Worm (Caenorhabditis elegans): Measurements from ENCODE around the gene fipr-29.

The fipr-29 gene

ce11 chrIII:3060262-3060661 lies at the start of gene fipr-29:
fipr-29 (minus strand) TSS chrIII:3060362.
- no peak for TF ChIP-seq hnd-1 (tag; optimal IDR thresholded peaks at IDR 0.05)
- TF ChIP-seq ceh-36 (tag; optimal IDR thresholded peaks at IDR 0.05) = no peak
- no peak for TF ChIP-seq ama-1 (optimal IDR thresholded peaks at IDR 0.05)
- TF ChIP-seq pes-1 (GFP tag; IDR thresholded peaks at IDR 0.05) = no peak
- TF ChIP-seq flt-1 (GFP tag; IDR thresholded peaks at IDR 0.05) = no peak
- no peak for TF ChIP-seq tbx-37 (GFP tag; conservative IDR thresholded peaks at IDR 0.05)
- TF ChIP-seq hmg-4 (GFP tag; optimal IDR thresholded peaks at IDR 0.05) = no peak
- no peak for TF ChIP-seq aly-1 (tag; optimal IDR thresholded peaks at IDR 0.05)
- no peak for TF ChIP-seq ets-7 (tag; optimal IDR thresholded peaks at IDR 0.05)
- TF ChIP-seq sea-1 (GFP tag; conservative IDR thresholded peaks at IDR 0.05) = no peak
- TF ChIP-seq F13C5.2 (tag; optimal IDR thresholded peaks at IDR 0.05) = no peak
- TF ChIP-seq tbx-11 (GFP tag; IDR thresholded peaks at IDR 0.05) = no peak
- TF ChIP-seq B0310.2 (tag; optimal IDR thresholded peaks at IDR 0.05) = no peak
- TF ChIP-seq scrt-1 (GFP tag; IDR thresholded peaks at IDR 0.05) = no peak
- TF ChIP-seq tra-4 (tag; optimal IDR thresholded peaks at IDR 0.05) = no peak
- TF ChIP-seq ceh-13 (GFP tag; optimal IDR thresholded peaks at IDR 0.05) = no peak
- no peak for TF ChIP-seq hmbx-1 (tag; optimal IDR thresholded peaks at IDR 0.05)

ce11 chrIII:3109564-3109963 lies 49.4 kb upstream of the fipr-29 start:
- no peak for TF ChIP-seq scrt-1 (GFP tag; IDR thresholded peaks at IDR 0.05)
- no peak for TF ChIP-seq aly-1 (tag; optimal IDR thresholded peaks at IDR 0.05)
- TF ChIP-seq ama-1 (optimal IDR thresholded peaks at IDR 0.05) = no peak
- no peak for TF ChIP-seq pes-1 (GFP tag; IDR thresholded peaks at IDR 0.05)
- no peak for TF ChIP-seq hmg-4 (GFP tag; optimal IDR thresholded peaks at IDR 0.05)
- TF ChIP-seq B0310.2 (tag; optimal IDR thresholded peaks at IDR 0.05) = no peak
- no peak for TF ChIP-seq ceh-36 (tag; optimal IDR thresholded peaks at IDR 0.05)
- TF ChIP-seq ceh-13 (GFP tag; optimal IDR thresholded peaks at IDR 0.05) = no peak
- no peak for TF ChIP-seq ets-7 (tag; optimal IDR thresholded peaks at IDR 0.05)
- TF ChIP-seq hmbx-1 (tag; optimal IDR thresholded peaks at IDR 0.05) = no peak
- TF ChIP-seq flt-1 (GFP tag; IDR thresholded peaks at IDR 0.05) = no peak
- TF ChIP-seq F13C5.2 (tag; optimal IDR thresholded peaks at IDR 0.05) = no peak
- no peak for TF ChIP-seq hnd-1 (tag; optimal IDR thresholded peaks at IDR 0.05)

- no peak for TF ChIP-seq pes-1 (GFP tag; IDR thresholded peaks at IDR 0.05)
- no peak for TF ChIP-seq F13C5.2 (tag; optimal IDR thresholded peaks at IDR 0.05)
- no peak for TF ChIP-seq hmg-4 (GFP tag; optimal IDR thresholded peaks at IDR 0.05)
- no peak for TF ChIP-seq hmbx-1 (tag; optimal IDR thresholded peaks at IDR 0.05)
- TF ChIP-seq tbx-11 (GFP tag; IDR thresholded peaks at IDR 0.05) = no peak
- no peak for TF ChIP-seq aly-1 (tag; optimal IDR thresholded peaks at IDR 0.05)
- TF ChIP-seq hnd-1 (tag; optimal IDR thresholded peaks at IDR 0.05) = no peak
- TF ChIP-seq ceh-36 (tag; optimal IDR thresholded peaks at IDR 0.05) = no peak
- TF ChIP-seq ama-1 (optimal IDR thresholded peaks at IDR 0.05) = no peak
- TF ChIP-seq ets-7 (tag; optimal IDR thresholded peaks at IDR 0.05) = no peak
- no peak for TF ChIP-seq flt-1 (GFP tag; IDR thresholded peaks at IDR 0.05)
- TF ChIP-seq tra-4 (tag; optimal IDR thresholded peaks at IDR 0.05) = no peak
- no peak for TF ChIP-seq sea-1 (GFP tag; conservative IDR thresholded peaks at IDR 0.05)
- TF ChIP-seq B0310.2 (tag; optimal IDR thresholded peaks at IDR 0.05) = no peak
- TF ChIP-seq tbx-37 (GFP tag; conservative IDR thresholded peaks at IDR 0.05) = no peak
Measured at ce11 chrIII:3108804-3109203, 48.6 kb upstream of the fipr-29 start.

ce11 chrIII:3107530-3107929 lies 47.4 kb upstream of the fipr-29 start:
- TF ChIP-seq scrt-1 (GFP tag; IDR thresholded peaks at IDR 0.05) (no peak), tra-4 (tag; optimal IDR thresholded peaks at IDR 0.05) (no peak), hmg-4 (GFP tag; optimal IDR thresholded peaks at IDR 0.05) (no peak), tbx-11 (GFP tag; IDR thresholded peaks at IDR 0.05) (no peak)

ce11 chrIII:3106301-3106700 lies 46.1 kb upstream of the fipr-29 start:
- no peak for TF ChIP-seq ceh-36 (tag; optimal IDR thresholded peaks at IDR 0.05)
- TF ChIP-seq hmg-4 (GFP tag; optimal IDR thresholded peaks at IDR 0.05) = no peak
- no peak for TF ChIP-seq tbx-37 (GFP tag; conservative IDR thresholded peaks at IDR 0.05)
- TF ChIP-seq B0310.2 (tag; optimal IDR thresholded peaks at IDR 0.05) = no peak
- no peak for TF ChIP-seq F13C5.2 (tag; optimal IDR thresholded peaks at IDR 0.05)
- TF ChIP-seq aly-1 (tag; optimal IDR thresholded peaks at IDR 0.05) = no peak
- TF ChIP-seq tbx-11 (GFP tag; IDR thresholded peaks at IDR 0.05) = no peak
- no peak for TF ChIP-seq ets-7 (tag; optimal IDR thresholded peaks at IDR 0.05)
- no peak for TF ChIP-seq sea-1 (GFP tag; conservative IDR thresholded peaks at IDR 0.05)
- TF ChIP-seq pes-1 (GFP tag; IDR thresholded peaks at IDR 0.05) = no peak
- no peak for TF ChIP-seq hmbx-1 (tag; optimal IDR thresholded peaks at IDR 0.05)

ce11 chrIII:3105212-3105611 lies 45.0 kb upstream of the fipr-29 start:
- no peak for TF ChIP-seq tbx-37 (GFP tag; conservative IDR thresholded peaks at IDR 0.05)
- no peak for TF ChIP-seq aly-1 (tag; optimal IDR thresholded peaks at IDR 0.05)
- no peak for TF ChIP-seq pes-1 (GFP tag; IDR thresholded peaks at IDR 0.05)
- TF ChIP-seq flt-1 (GFP tag; IDR thresholded peaks at IDR 0.05) = no peak
- TF ChIP-seq tra-4 (tag; optimal IDR thresholded peaks at IDR 0.05) = no peak
- no peak for TF ChIP-seq F13C5.2 (tag; optimal IDR thresholded peaks at IDR 0.05)
- TF ChIP-seq hmbx-1 (tag; optimal IDR thresholded peaks at IDR 0.05) = no peak
- TF ChIP-seq tbx-11 (GFP tag; IDR thresholded peaks at IDR 0.05) = no peak
- TF ChIP-seq ets-7 (tag; optimal IDR thresholded peaks at IDR 0.05) = no peak
- no peak for TF ChIP-seq ceh-13 (GFP tag; optimal IDR thresholded peaks at IDR 0.05)
- TF ChIP-seq hnd-1 (tag; optimal IDR thresholded peaks at IDR 0.05) = no peak
- TF ChIP-seq scrt-1 (GFP tag; IDR thresholded peaks at IDR 0.05) = no peak
- TF ChIP-seq sea-1 (GFP tag; conservative IDR thresholded peaks at IDR 0.05) = no peak
- TF ChIP-seq ceh-36 (tag; optimal IDR thresholded peaks at IDR 0.05) = no peak
- TF ChIP-seq hmg-4 (GFP tag; optimal IDR thresholded peaks at IDR 0.05) = no peak
- no peak for TF ChIP-seq B0310.2 (tag; optimal IDR thresholded peaks at IDR 0.05)
- no peak for TF ChIP-seq ama-1 (optimal IDR thresholded peaks at IDR 0.05)

ce11 chrIII:3104536-3104935 lies 44.4 kb upstream of the fipr-29 start:
- TF ChIP-seq ama-1 (optimal IDR thresholded peaks at IDR 0.05) = no peak
- no peak for TF ChIP-seq hnd-1 (tag; optimal IDR thresholded peaks at IDR 0.05)
- TF ChIP-seq pes-1 (GFP tag; IDR thresholded peaks at IDR 0.05) = no peak
- TF ChIP-seq hmg-4 (GFP tag; optimal IDR thresholded peaks at IDR 0.05) = no peak
- no peak for TF ChIP-seq hmbx-1 (tag; optimal IDR thresholded peaks at IDR 0.05)

- TF ChIP-seq pes-1 (GFP tag; IDR thresholded peaks at IDR 0.05) = 0 out of 2 replicates have a peak, but pooled peaks have one; percentile 18
- no peak for TF ChIP-seq scrt-1 (GFP tag; IDR thresholded peaks at IDR 0.05)
Measured at ce11 chrIII:3103905-3104360, 43.8 kb upstream of the fipr-29 start, which contains the start of gene Y53G8B.2. Y53G8B.2 (minus strand) TSS chrIII:3103955.
